Worm (Caenorhabditis elegans) whole organism, L1 larva: ENCODE results near the gene fshr-1.

Experiments
- blmp-1 ChIP-seq: fragments of 150-350 bp; optimal IDR thresholded peaks from 2 replicates; lab custom pipeline; 2014; ENCODE audit warnings: missing biosample characterization, missing genetic modification characterization
- dpl-1 ChIP-seq, 3 experiments: fragments of 150-350 bp in 2 of 3; sonication (generic microtip) in 1 of 3; optimal IDR thresholded peaks; 2 replicates each; lab custom pipeline; 2014 to 2017; ENCODE audit warnings: missing biosample characterization in 3 of 3, missing genetic modification characterization in 3 of 3, missing genetic modification reagents in 3 of 3
- elt-2 ChIP-seq: sonication (generic microtip); optimal IDR thresholded peaks from 2 replicates; lab custom pipeline; 2016; ENCODE audit warnings: missing genetic modification characterization, mild to moderate bottlenecking, inconsistent platforms, missing compliant biosample characterization, missing genetic modification reagents
- nhr-237 ChIP-seq: fragments of 150-350 bp; optimal IDR thresholded peaks from 2 replicates; lab custom pipeline; 2014; ENCODE audit warnings: missing biosample characterization, missing genetic modification characterization
- nhr-28 ChIP-seq: fragments of 150-350 bp; optimal IDR thresholded peaks from 2 replicates; lab custom pipeline; 2014; ENCODE audit warnings: missing biosample characterization, missing genetic modification characterization
- snpc-4 ChIP-seq: fragments of 150-350 bp; optimal IDR thresholded peaks from 2 replicates; lab custom pipeline; 2014; ENCODE audit warnings: missing biosample characterization, missing genetic modification characterization
- zag-1 ChIP-seq: fragments of 150-350 bp; optimal IDR thresholded peaks from 2 replicates; lab custom pipeline; 2014; ENCODE audit warnings: missing biosample characterization, missing genetic modification characterization
- ztf-11 ChIP-seq, 2 experiments: sonication (generic microtip); optimal IDR thresholded peaks; 2 replicates each; lab custom pipeline; 2016 to 2017; ENCODE audit warnings: missing genetic modification characterization in 2 of 2, missing biosample characterization in 1 of 2, missing compliant biosample characterization in 1 of 2

ce11 chrV:9925647-9926046 is 36.0 kb downstream of the fshr-1 start:
- TF ChIP-seq blmp-1 (tag; lab: Kevin White, UChicago) = no peak
- TF ChIP-seq dpl-1 (GFP tag; optimal IDR thresholded peaks at IDR 0.05; lab: Kevin White, UChicago) = no peak
- no peak for TF ChIP-seq nhr-28 (tag; lab: Kevin White, UChicago)
- no peak for TF ChIP-seq nhr-237
- no peak for TF ChIP-seq ztf-11 (tag; optimal IDR thresholded peaks at IDR 0.05; lab: Kevin White, UChicago)
- TF ChIP-seq snpc-4 (tag; lab: Kevin White, UChicago) = no peak
- peak; percentile 96 for TF ChIP-seq elt-2 (tag; lab: Kevin White, UChicago)
- no peak for TF ChIP-seq zag-1
